Fruit fly (Drosophila melanogaster): Measurements from ENCODE around the gene CG15385.

The CG15385 gene

DNA sequence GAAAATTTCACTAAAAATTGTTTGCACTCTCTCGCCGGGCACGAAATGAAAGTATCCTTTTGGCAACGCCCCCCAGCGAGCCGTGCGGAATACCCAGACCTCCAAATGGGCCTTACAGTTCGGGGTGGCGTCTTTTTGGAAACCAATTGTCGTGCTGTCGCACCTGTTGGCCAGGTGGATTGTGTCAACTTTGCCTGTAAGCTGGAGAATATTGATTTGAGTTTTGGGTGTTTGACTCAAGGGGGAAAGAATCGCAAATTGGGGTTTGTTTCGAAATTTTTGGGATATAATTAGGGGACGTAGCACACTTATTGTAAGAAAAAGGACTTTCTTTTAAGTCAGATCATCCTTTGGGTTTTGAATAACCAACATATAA, 14.3 kb downstream of the CG15385 start:
- no peak for TF ChIP-seq noc (tag; optimal IDR thresholded peaks at IDR 0.05)

DNA sequence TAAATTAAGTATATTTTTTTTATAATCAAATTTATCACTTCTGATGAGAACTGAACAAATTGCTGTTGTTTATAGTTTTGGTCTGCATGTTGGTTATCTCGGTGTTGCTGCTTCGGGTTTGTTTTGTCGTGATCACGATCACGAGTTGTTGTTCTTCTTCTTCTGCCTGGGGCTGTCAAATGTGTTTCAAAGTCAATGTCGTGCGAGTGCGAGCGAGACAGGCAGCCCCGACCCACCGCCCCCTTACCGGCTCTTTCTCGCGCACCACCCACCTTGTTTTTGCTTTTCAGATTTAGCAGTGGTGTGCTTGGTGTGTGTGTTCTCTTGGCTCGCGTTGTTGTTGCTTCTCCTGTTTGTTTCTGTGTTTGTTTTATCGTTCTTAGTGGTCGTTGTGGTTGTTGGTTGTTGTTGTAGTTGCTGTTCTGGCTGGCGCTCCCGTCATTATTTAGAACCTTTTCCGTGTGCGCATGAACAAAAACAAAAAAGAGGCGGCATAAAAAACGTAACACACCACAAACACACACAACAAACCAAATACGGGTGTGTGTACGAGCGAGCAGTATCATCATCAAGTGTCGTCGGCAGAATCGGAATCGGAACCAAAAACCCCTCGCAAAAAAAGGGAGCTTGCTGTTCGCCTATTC, 14.8 kb downstream of the CG15385 start, which contains the start of gene COX7AL2:
TSS of gene COX7AL2 (minus strand) at position 438 of the 644 bp plus-strand sequence.
- no peak for TF ChIP-seq noc (tag; optimal IDR thresholded peaks at IDR 0.05)

DNA sequence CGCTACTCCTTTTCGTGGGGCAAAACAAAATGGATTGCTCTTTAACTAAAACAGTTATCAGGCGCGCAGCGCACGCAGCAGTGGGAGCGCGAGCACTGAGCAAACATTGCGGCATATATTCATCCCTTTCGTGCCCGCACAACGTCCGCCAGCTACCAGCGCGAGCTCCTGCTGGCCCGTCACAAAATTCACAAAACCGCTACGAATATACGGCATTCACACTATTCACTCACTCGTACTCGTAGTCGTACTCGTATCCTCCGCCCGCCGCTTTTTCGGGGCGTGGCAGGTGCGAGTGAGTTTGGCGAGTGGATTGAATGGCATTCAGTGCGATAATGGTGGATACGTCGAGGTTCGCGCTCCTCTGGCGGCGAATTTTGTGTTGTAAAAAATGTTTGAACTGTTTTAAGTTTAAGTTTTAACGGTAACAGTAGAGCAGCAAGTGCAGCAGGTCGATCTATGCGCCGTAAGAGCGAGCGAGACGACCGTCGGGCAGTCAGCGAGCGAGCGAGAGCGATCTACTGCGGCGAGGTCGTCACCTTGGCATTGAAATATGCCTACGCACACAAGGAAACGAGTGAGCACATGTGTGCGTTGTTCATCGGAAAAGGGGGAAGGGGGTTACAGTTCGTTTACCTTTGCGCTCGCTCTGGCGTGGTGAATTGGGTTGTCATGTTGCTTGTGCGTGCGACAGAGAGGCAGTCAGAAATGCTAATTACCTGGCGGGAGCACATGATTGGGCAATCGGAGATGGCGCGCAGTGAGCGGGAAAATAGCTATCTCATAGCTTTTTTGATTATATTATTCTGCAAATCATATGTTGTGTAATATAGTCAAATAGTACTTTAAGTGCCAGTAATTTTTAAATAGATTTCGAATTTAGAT, 15.5 kb downstream of the CG15385 start:
- peak; percentile 41 for TF ChIP-seq noc (tag; optimal IDR thresholded peaks at IDR 0.05)

DNA sequence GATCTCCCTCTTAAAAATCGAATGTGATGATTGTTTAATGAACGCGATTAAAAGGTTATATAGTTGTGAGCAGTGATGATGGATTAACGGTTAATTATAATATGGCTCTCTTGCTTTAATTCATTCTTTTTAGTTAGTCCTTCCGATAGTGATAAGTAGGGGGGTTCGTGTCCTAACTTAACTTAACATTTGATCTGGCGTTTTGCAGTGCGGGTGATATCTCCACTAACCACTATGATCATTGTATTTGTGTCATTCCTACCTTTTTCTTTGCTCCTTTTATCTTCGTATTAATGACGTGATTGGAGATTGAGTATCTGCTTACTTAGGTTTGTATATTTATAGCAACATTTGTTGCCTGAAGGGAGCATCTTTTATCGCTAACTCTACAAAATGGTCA, 17.0 kb downstream of the CG15385 start:
- TF ChIP-seq noc (tag; optimal IDR thresholded peaks at IDR 0.05), result no peak

DNA sequence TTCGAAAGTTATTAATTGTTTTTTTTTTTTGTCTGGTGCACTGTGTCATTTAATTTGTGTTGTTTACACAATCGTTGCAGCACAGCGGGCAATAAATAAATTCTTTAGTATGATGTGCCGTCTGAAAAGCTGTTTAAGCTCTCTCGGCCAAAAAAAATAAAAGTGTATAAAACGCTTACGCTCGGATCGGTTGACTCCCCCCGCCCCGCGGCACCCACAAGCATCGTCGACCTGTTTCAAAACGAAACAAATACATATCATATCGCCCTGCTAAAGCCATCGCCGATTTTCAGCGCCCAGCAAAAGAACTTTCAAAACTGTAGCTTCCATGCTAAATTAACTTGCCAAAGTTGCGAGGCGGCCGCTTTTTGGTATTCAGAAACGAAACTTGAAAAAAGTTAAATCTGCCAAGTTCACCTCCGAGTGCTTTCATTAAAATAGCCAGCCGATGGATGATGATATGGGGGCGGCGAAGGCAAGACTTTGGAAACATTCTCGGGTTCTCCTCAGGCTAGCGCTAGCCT, 18.0 kb downstream of the CG15385 start:
- TF ChIP-seq noc (tag; optimal IDR thresholded peaks at IDR 0.05), result no peak

DNA sequence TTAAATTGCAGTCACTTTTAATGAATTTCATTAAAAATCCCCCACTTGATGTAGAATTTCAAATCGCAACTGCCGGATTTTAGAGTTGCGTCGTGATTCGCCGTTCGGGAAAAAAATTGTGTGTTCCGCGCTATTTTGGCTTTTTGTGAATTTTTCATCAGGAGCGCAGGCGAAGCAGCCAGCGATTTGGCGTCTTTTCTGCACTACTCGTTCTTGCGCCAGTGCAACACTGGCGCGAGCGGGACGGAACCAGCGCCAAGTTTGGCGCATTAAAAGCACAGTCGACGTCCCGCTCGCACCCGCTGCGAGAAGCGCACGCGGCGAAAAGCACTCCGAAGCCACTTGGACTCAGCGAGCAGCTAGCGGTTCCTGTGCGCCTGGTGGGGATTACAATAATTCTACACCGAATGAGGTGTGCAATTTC, 19.0 kb downstream of the CG15385 start:
- TF ChIP-seq noc (tag; optimal IDR thresholded peaks at IDR 0.05), result peak; percentile 47

DNA sequence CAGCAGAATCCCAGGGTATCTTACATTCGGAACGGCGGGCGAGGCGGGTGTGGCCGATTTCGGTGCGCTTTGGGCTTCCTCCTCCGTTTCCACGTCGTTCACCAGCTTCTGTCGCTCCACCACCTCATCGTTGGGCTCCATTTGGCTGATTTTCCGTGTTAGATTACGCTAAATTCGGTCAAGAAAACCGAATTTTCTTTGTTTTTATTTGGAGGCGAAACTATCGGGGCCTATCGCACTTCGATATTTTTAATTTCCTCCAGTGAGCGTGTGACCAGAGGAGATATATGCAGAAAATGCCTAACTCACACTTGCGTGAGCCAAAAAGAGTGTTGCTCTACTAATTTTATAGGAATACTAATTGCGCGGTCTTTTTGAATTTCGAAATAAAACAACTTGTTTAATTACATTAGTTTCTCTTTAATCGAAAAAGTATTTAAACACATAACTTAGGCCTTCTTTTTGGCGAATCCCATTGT, 20.2 kb downstream of the CG15385 start, which contains the start of gene CG10874:
TSS of gene CG10874 (minus strand) at position 264 of the 479 bp plus-strand sequence.
- TF ChIP-seq noc (tag; optimal IDR thresholded peaks at IDR 0.05), result no peak

DNA sequence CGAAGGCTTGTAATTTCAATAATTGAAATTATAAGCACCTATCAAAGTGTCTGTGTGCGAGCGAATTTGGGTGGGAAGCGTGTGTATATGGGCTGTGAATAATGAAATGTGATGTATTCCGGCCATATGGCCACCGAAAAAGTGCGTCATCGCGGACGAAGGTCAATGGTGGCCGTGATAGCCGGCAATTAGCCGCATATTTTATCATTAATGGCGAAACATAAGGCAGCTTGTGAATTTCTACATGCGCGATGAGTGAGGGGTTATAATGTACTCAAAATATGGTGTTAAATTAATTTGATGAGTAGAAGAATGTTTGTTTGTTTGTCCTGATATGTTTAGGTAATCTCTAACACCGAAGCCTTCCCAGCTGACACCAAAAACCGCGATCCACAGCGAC, 21.0 kb downstream of the CG15385 start:
- no peak for TF ChIP-seq noc (tag; optimal IDR thresholded peaks at IDR 0.05)

DNA sequence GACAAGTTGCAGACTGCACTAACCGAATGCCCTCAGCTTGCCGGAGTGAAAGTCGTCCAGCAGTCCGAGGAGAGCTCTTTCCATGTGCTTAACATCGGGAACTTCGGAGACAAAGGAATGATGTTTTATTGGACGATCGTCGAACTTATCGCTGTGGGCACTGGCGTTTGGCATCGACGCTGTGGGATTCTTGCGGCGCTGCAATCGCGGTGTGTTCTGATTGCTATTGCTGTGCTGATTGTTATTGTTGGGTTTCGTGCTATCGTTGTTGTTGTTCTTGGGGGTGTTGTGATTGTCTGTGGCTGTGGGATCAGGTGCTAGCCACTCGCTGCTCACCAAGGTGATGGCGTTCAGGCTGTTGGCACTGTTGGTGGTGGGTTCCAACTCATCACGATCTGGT, 21.7 kb downstream of the CG15385 start:
- no peak for TF ChIP-seq noc (tag; optimal IDR thresholded peaks at IDR 0.05)

DNA sequence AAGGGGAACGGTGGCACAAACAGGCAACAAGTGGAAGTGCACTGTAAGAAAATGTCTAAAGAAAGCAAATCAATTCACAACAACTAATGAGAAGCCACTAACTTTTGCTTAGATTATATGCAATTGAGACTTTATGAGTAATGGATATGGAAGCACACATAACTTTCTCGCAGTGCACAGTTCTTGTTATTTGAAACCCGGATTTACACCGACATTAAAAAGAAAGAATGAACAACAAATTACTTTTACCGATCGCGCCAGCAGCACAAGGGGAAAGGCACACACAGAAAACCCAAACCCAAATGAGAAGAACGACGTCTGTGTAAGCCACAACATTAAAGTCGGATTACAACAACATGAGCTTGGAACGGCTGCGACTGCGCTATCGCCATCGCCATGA, 23.3 kb downstream of the CG15385 start:
- no peak for TF ChIP-seq noc (tag; optimal IDR thresholded peaks at IDR 0.05)

DNA sequence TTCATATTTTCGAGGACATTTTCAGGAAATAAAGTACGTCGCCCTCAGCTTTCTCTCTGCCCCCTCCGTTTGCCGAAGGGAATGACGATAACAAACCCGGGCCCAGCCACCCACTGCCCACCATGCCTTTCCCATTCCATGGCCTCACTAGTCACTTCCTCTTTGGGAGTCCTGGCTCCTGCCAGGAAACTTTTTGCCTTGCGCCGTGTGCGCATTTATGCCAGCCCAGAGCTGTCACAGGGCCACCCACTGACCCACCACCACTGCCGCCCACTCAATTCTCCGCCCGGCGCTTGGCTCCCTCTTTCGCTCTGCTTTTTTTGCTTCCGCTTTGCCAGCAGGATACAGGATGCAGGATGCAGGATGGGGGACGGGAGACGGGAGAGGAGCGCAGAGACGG, 25.0 kb downstream of the CG15385 start:
- TF ChIP-seq noc (tag; optimal IDR thresholded peaks at IDR 0.05), result no peak

DNA sequence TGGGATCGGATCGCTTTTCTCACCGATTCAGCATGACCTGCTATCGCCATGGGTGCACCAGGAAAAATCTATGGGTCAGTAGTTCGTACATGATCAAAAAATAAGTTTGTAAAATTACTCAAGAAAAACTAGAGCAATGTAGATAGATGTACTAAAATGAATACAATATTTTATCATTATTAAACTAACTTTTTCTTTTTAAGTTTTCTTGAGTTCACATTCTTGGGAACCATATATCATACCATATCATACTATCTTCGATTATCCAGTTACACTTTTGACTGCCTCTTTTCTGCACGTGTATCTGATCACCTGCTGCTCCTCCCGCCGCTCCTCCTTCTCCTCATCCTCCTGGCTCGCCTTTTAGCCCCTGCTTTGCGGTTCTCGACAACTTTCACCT, 27.0 kb downstream of the CG15385 start:
- no peak for TF ChIP-seq noc (tag; optimal IDR thresholded peaks at IDR 0.05)

DNA sequence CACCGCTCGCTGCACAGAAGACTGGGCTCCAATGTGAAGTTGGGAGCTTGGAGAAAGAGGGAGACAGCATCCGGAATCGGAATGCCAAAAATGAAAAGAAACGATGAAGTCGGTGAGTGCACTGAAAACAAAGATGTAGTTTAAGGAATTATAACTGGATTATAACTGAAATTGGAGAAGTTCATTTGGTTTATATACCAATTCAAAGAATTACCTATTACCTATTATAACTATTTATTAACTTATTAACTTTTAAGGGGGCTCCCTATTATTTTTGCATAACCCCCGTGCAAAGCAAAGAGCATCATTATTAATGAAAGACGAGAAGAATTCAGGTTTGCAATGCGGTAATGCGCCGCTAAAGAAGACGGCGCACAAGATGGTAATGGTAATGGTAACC, 27.7 kb downstream of the CG15385 start:
- TF ChIP-seq noc (tag; optimal IDR thresholded peaks at IDR 0.05), result no peak

DNA sequence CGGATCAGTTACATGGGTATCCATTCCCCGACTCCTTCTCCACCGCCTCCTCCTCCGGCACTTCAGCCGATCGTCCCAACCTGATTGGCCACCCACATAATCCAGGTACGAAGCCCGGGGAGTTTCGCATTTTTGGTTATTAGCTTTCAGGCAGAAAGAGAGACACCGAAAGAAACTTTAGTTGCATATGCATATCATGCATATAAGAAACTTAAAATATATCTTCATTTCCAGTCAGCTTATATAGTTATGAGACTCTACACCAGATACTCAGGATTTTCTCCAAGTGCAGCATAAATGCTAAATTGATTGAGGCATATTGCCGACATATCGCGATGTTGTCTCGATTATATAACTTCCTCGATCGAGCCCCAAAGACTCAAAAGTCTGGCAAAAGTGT, 28.2 kb downstream of the CG15385 start:
- no peak for TF ChIP-seq noc (tag; optimal IDR thresholded peaks at IDR 0.05)

DNA sequence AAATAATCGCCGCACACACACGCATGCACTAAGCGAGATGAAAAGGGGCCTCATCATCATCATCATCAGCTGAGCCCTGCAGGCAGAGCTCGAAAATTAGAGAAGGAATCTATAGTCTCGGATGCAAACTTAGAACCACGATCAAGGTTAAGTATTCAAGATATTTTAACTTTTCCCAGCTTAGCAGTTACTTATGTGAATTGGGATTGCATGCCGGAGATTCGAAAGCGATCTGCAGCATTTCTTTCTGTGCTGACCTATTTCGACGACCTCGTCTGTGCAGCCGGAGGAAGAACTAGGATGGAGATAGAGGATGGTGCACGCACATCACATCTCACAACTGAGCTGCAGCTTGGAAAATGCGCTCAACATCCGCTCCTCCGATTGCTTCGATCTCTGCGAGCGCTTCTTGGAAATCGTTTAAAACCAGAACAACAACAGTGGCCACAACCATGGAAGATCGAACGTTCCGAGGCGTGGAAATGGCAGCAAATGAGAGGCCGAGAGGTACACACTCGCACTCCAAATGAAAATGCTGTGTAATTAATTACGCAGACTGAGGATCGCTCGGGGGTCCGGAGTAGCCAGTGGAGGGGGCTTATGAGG, 29.5 kb downstream of the CG15385 start:
- no peak for TF ChIP-seq noc (tag; optimal IDR thresholded peaks at IDR 0.05)

DNA sequence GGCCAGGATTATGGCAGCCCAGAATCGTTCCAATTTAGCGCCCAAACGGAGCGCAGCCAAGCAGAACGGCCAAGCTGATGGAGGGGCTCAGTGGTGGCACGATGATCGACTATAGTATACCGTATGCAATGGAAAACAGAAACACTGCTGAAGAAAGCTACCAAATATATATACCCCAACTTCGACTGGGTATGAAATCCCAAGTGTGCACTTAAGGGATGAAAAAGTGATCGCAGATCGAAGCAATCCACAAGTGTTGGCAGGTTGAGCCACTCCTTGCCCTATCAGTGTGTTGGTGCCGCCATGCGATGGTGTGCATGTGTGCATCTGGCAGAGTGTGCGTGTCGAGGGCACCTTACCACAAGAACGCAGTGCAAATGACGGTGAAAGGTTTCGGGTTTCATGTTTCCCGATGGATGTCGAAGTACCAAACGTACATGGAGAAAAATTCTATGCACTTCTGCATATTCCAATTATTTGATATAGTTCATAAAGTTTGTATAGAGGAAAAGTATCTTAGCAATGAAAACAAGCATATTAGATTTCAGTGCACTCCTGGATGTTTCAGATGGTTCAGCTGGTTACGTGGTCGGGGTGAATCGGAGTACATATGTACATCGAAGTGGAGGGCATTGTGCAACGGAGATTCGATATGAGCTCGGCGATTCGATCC, 30.3 kb downstream of the CG15385 start:
- TF ChIP-seq noc (tag; optimal IDR thresholded peaks at IDR 0.05), result no peak
